Fruit fly (Drosophila melanogaster) whole organism, embryonic: ENCODE results near the gene hkb.

Experiments used
- B-H2 ChIP-seq: fragments of 200-800 bp; sonication (Bioruptor generic); optimal IDR thresholded peaks from 2 replicates; lab custom pipeline; 2018; ENCODE audit warnings: missing biosample characterization, mild to moderate bottlenecking, missing genetic modification characterization
- C15 ChIP-seq: fragments of 200-800 bp; sonication (Bioruptor generic); IDR thresholded peaks from 3 replicates; pipeline ENCODE4 v1.3.6; 2022; ENCODE audit warnings: missing biosample characterization, missing genetic modification characterization
- CG10431 ChIP-seq: fragments of 200-800 bp; sonication (Bioruptor generic); optimal IDR thresholded peaks from 3 replicates; lab custom pipeline; 2018; ENCODE audit warnings: missing biosample characterization, mild to moderate bottlenecking, missing genetic modification characterization
- CG1233 ChIP-seq: fragments of 200-800 bp; sonication (Bioruptor generic); optimal IDR thresholded peaks from 4 replicates; lab custom pipeline; 2018; ENCODE audit warnings: missing biosample characterization, mild to moderate bottlenecking, missing genetic modification characterization
- CG13287 ChIP-seq: fragments of 200-800 bp; sonication (Bioruptor generic); IDR thresholded peaks from 2 replicates; pipeline ENCODE4 v1.3.6; 2022; ENCODE audit warnings: missing biosample characterization, missing genetic modification characterization; ENCODE audit not compliant: partially characterized antibody
- CG15011 ChIP-seq: fragments of 200-800 bp; sonication (Bioruptor generic); optimal IDR thresholded peaks from 3 replicates; lab custom pipeline; 2018; ENCODE audit warnings: missing biosample characterization, mild to moderate bottlenecking, missing genetic modification characterization
- CG17186 ChIP-seq: fragments of 200-800 bp; sonication (Bioruptor generic); optimal IDR thresholded peaks from 3 replicates; lab custom pipeline; 2017; ENCODE audit warnings: missing biosample characterization, missing genetic modification reagents, missing genetic modification characterization
- CG1792 ChIP-seq: fragments of 200-800 bp; sonication (Bioruptor generic); optimal IDR thresholded peaks from 2 replicates; lab custom pipeline; 2016; ENCODE audit warnings: missing biosample characterization, missing genetic modification characterization
- CG1832 ChIP-seq: fragments of 200-800 bp; sonication (Bioruptor generic); optimal IDR thresholded peaks from 2 replicates; lab custom pipeline; 2017; ENCODE audit warnings: missing biosample characterization, mild to moderate bottlenecking, missing genetic modification characterization, inconsistent platforms
- CG30403 ChIP-seq: fragments of 200-800 bp; sonication (Bioruptor generic); optimal IDR thresholded peaks from 3 replicates; lab custom pipeline; 2016; ENCODE audit warnings: missing biosample characterization, missing genetic modification characterization
- CG3065 ChIP-seq: fragments of 200-800 bp; sonication (Bioruptor generic); optimal IDR thresholded peaks from 2 replicates; lab custom pipeline; 2016; ENCODE audit warnings: missing biosample characterization, missing genetic modification characterization
- CG3995 ChIP-seq: fragments of 200-800 bp; sonication (Bioruptor generic); optimal IDR thresholded peaks from 3 replicates; lab custom pipeline; 2016; ENCODE audit warnings: missing biosample characterization, missing genetic modification characterization
- CG4424 ChIP-seq: fragments of 200-800 bp; sonication (Bioruptor generic); optimal IDR thresholded peaks from 3 replicates; lab custom pipeline; 2016; ENCODE audit warnings: missing biosample characterization, missing genetic modification characterization
- CG7556 ChIP-seq: fragments of 200-800 bp; sonication (Bioruptor generic); optimal IDR thresholded peaks from 2 replicates; lab custom pipeline; 2017; ENCODE audit warnings: missing biosample characterization, mild to moderate bottlenecking, missing genetic modification characterization
- CG8944 ChIP-seq: fragments of 200-800 bp; sonication (Bioruptor generic); optimal IDR thresholded peaks from 3 replicates; lab custom pipeline; 2016; ENCODE audit warnings: missing biosample characterization, missing genetic modification characterization
- CkIIα-i1 ChIP-seq: fragments of 200-800 bp; sonication (Bioruptor generic); IDR thresholded peaks from 2 replicates; pipeline ENCODE4 v1.3.6; 2022; ENCODE audit warnings: missing biosample characterization, missing genetic modification characterization
- D19A ChIP-seq: fragments of 200-800 bp; optimal IDR thresholded peaks from 3 replicates; lab custom pipeline; 2019; ENCODE audit warnings: missing biosample characterization, mild to moderate bottlenecking, missing genetic modification characterization, moderate library complexity
- Dad ChIP-seq: fragments of 200-800 bp; sonication (Bioruptor generic); optimal IDR thresholded peaks from 3 replicates; lab custom pipeline; 2016; ENCODE audit warnings: missing biosample characterization, missing genetic modification characterization
- Dek ChIP-seq: fragments of 200-800 bp; sonication (Bioruptor generic); optimal IDR thresholded peaks from 3 replicates; lab custom pipeline; 2019; ENCODE audit warnings: missing biosample characterization, mild to moderate bottlenecking, missing genetic modification characterization, moderate library complexity
- Doc3 ChIP-seq: fragments of 200-800 bp; sonication (Bioruptor generic); IDR thresholded peaks from 3 replicates; pipeline ENCODE4 v1.3.6; 2022; ENCODE audit warnings: missing biosample characterization, missing genetic modification characterization; ENCODE audit not compliant: partially characterized antibody
- Dp ChIP-seq: fragments of 200-800 bp; sonication (Bioruptor generic); optimal IDR thresholded peaks from 2 replicates; lab custom pipeline; 2018; ENCODE audit warnings: missing biosample characterization, mild to moderate bottlenecking, missing genetic modification characterization, moderate library complexity
- E2f2 ChIP-seq: fragments of 200-800 bp; sonication (Bioruptor generic); IDR thresholded peaks from 2 replicates; pipeline ENCODE4 v1.3.6; 2022; ENCODE audit warnings: missing biosample characterization, missing genetic modification characterization
- Ets97D ChIP-seq: fragments of 200-800 bp; sonication (Bioruptor generic); optimal IDR thresholded peaks from 3 replicates; lab custom pipeline; 2016; ENCODE audit warnings: missing biosample characterization, missing genetic modification characterization
- Fer3 ChIP-seq: fragments of 200-800 bp; sonication (Bioruptor generic); optimal IDR thresholded peaks from 2 replicates; lab custom pipeline; 2018; ENCODE audit warnings: missing biosample characterization, mild to moderate bottlenecking, missing genetic modification characterization, moderate library complexity
- HLH54F ChIP-seq: fragments of 200-800 bp; sonication (Bioruptor generic); optimal IDR thresholded peaks from 3 replicates; lab custom pipeline; 2016; ENCODE audit warnings: missing biosample characterization, missing genetic modification characterization
- Hey ChIP-seq: fragments of 200-800 bp; sonication (Bioruptor generic); optimal IDR thresholded peaks from 3 replicates; lab custom pipeline; 2018; ENCODE audit warnings: missing biosample characterization, mild to moderate bottlenecking, missing genetic modification characterization
- HmgD ChIP-seq: fragments of 200-800 bp; sonication (Bioruptor generic); optimal IDR thresholded peaks from 3 replicates; lab custom pipeline; 2016; ENCODE audit warnings: missing biosample characterization, missing genetic modification characterization
- HmgZ ChIP-seq: fragments of 200-800 bp; sonication (Bioruptor generic); optimal IDR thresholded peaks from 2 replicates; lab custom pipeline; 2018; ENCODE audit warnings: missing biosample characterization, mild to moderate bottlenecking, missing genetic modification characterization
- Hr78 ChIP-seq, 2 experiments: fragments of 200-800 bp in 1 of 2; fragments of >200 bp in 1 of 2; sonication (Bioruptor generic) in 1 of 2; optimal IDR thresholded peaks; 2 replicates each; lab custom pipeline; 2017 to 2019; ENCODE audit warnings: missing biosample characterization in 2 of 2, missing genetic modification characterization in 2 of 2, mild to moderate bottlenecking in 1 of 2, moderate library complexity in 1 of 2
- Hsf ChIP-seq: fragments of 200-800 bp; sonication (Bioruptor generic); optimal IDR thresholded peaks from 3 replicates; lab custom pipeline; 2016; ENCODE audit warnings: missing biosample characterization, missing genetic modification characterization
- Med ChIP-seq: fragments of 200-800 bp; sonication (Bioruptor generic); peaks from one replicate; lab custom pipeline; 2016; ENCODE audit warnings: missing biosample characterization, missing genetic modification characterization, mild to moderate bottlenecking, inconsistent platforms, moderate library complexity
- Mrtf ChIP-seq: fragments of 200-800 bp; sonication (Bioruptor generic); IDR thresholded peaks from 3 replicates; pipeline ENCODE4 v1.3.6; 2022; ENCODE audit warnings: missing biosample characterization, missing genetic modification characterization
- NK7.1 ChIP-seq: fragments of 200-800 bp; sonication (Bioruptor generic); optimal IDR thresholded peaks from 3 replicates; lab custom pipeline; 2016; ENCODE audit warnings: missing biosample characterization, missing genetic modification characterization
- Nf-YC ChIP-seq: fragments of 200-800 bp; optimal IDR thresholded peaks from 3 replicates; lab custom pipeline; 2019; ENCODE audit warnings: missing biosample characterization, mild to moderate bottlenecking, missing genetic modification characterization, moderate library complexity
- Oaz ChIP-seq: fragments of 200-800 bp; sonication (Bioruptor generic); IDR thresholded peaks from 2 replicates; pipeline ENCODE4 v1.3.6; 2022; ENCODE audit warnings: missing biosample characterization, missing genetic modification characterization
- Xrp1 ChIP-seq: fragments of 200-800 bp; sonication (Bioruptor generic); IDR thresholded peaks from 2 replicates; pipeline ENCODE4 v1.3.6; 2022; ENCODE audit warnings: missing biosample characterization, missing genetic modification characterization
- bigmax ChIP-seq: fragments of 200-800 bp; sonication (Bioruptor generic); optimal IDR thresholded peaks from 2 replicates; lab custom pipeline; 2018; ENCODE audit warnings: missing biosample characterization, mild to moderate bottlenecking, missing genetic modification characterization
- caup ChIP-seq: fragments of 200-800 bp; sonication (Bioruptor generic); optimal IDR thresholded peaks from 3 replicates; lab custom pipeline; 2017; ENCODE audit warnings: missing biosample characterization, mild to moderate bottlenecking, missing genetic modification characterization, moderate library complexity; ENCODE audit not compliant: severe bottlenecking
- gcm ChIP-seq: fragments of 200-800 bp; sonication (Bioruptor generic); optimal IDR thresholded peaks from 2 replicates; lab custom pipeline; 2019; ENCODE audit warnings: missing biosample characterization, mild to moderate bottlenecking, missing genetic modification characterization, moderate library complexity
- gro ChIP-seq: fragments of 200-800 bp; sonication (Bioruptor generic); optimal IDR thresholded peaks from 2 replicates; lab custom pipeline; 2016; ENCODE audit warnings: missing biosample characterization, missing genetic modification characterization
- insv ChIP-seq, 2 experiments: fragments of 200-800 bp; sonication (Bioruptor generic); optimal IDR thresholded peaks; 3 replicates each; lab custom pipeline; 2016 to 2018; ENCODE audit warnings: missing biosample characterization in 2 of 2, missing genetic modification characterization in 2 of 2
- kay ChIP-seq: fragments of 200-800 bp; sonication (Bioruptor generic); optimal IDR thresholded peaks from 2 replicates; lab custom pipeline; 2016; ENCODE audit warnings: missing biosample characterization, missing genetic modification characterization
- knrl ChIP-seq: fragments of 200-800 bp; sonication (Bioruptor generic); IDR thresholded peaks from 3 replicates; pipeline ENCODE4 v1.3.6; 2022; ENCODE audit warnings: missing biosample characterization, missing genetic modification characterization; ENCODE audit not compliant: partially characterized antibody
- oc ChIP-seq: fragments of 200-800 bp; sonication (Bioruptor generic); optimal IDR thresholded peaks from 2 replicates; lab custom pipeline; 2018; ENCODE audit warnings: missing biosample characterization, mild to moderate bottlenecking, missing genetic modification characterization, moderate library complexity
- odd ChIP-seq: fragments of 200-800 bp; sonication (Bioruptor generic); optimal IDR thresholded peaks from 2 replicates; lab custom pipeline; 2017; ENCODE audit warnings: missing biosample characterization, mild to moderate bottlenecking, missing genetic modification characterization
- phol ChIP-seq: fragments of 200-800 bp; sonication (Bioruptor generic); optimal IDR thresholded peaks from 3 replicates; lab custom pipeline; 2018; ENCODE audit warnings: missing biosample characterization, mild to moderate bottlenecking, missing genetic modification characterization, moderate library complexity
- salm ChIP-seq: fragments of 200-800 bp; sonication (Bioruptor generic); optimal IDR thresholded peaks from 2 replicates; lab custom pipeline; 2018; ENCODE audit warnings: missing biosample characterization, mild to moderate bottlenecking, missing genetic modification characterization
- sens ChIP-seq: fragments of 200-800 bp; sonication (Bioruptor generic); peaks from one replicate; lab custom pipeline; 2016; ENCODE audit warnings: missing biosample characterization, missing genetic modification characterization
- tna ChIP-seq: fragments of 200-800 bp; sonication (Bioruptor generic); IDR thresholded peaks from 2 replicates; pipeline ENCODE4 v1.3.6; 2022; ENCODE audit warnings: missing biosample characterization, missing genetic modification characterization; ENCODE audit not compliant: partially characterized antibody
- tx ChIP-seq: fragments of 200-800 bp; sonication (Bioruptor generic); optimal IDR thresholded peaks from 2 replicates; lab custom pipeline; 2016; ENCODE audit warnings: missing biosample characterization, missing genetic modification characterization
- zfh1 ChIP-seq: fragments of 200-800 bp; sonication (Bioruptor generic); IDR thresholded peaks from 3 replicates; pipeline ENCODE4 v1.3.6; 2022; ENCODE audit warnings: missing biosample characterization, missing genetic modification characterization

Gene hkb

dm6 chr3R:4387490-4387889 lies 41.0 kb upstream of the hkb start, which contains the start of gene tub (continued):
- TF ChIP-seq tna, result no peak
- TF ChIP-seq CG8944 (GFP tag; lab: Kevin White, UChicago), result peak; percentile 22
- no peak for TF ChIP-seq CG15011
- TF ChIP-seq B-H2 (GFP tag; lab: Kevin White, UChicago), result peak; percentile 60
- TF ChIP-seq Hsf (GFP tag; lab: Kevin White, UChicago), result peak; percentile 48
- peak; percentile 36 for TF ChIP-seq kay (GFP tag; lab: Kevin White, UChicago)
- peak; percentile 38 for TF ChIP-seq CG17186 (GFP tag; lab: Kevin White, UChicago)
- TF ChIP-seq HmgZ (tag; lab: Kevin White, UChicago), result peak; percentile 76
- TF ChIP-seq CG3995 (GFP tag; lab: Kevin White, UChicago), result peak; percentile 6
- no peak for TF ChIP-seq Hr78 (GFP tag; optimal IDR thresholded peaks at IDR 0.05; lab: Kevin White, UChicago)
- TF ChIP-seq Xrp1, result peak; percentile 34
- peak; percentile 52; the same call in 1 of the 2 replicates for TF ChIP-seq CG13287 (GFP tag; lab: Robert Waterston, UW)
- TF ChIP-seq CG1233 (GFP tag; lab: Kevin White, UChicago), result no peak
- TF ChIP-seq tx (GFP tag; lab: Kevin White, UChicago), result no peak
- no peak for TF ChIP-seq C15 (GFP tag; lab: Robert Waterston, UW)
- TF ChIP-seq insv (GFP tag; optimal IDR thresholded peaks at IDR 0.05; lab: Kevin White, UChicago), result peak in 1 of 2 experiments; percentile 8
- no peak for TF ChIP-seq Mrtf (GFP tag; lab: Robert Waterston, UW)
- TF ChIP-seq bigmax (GFP tag; lab: Kevin White, UChicago), result no peak
- TF ChIP-seq Ets97D (GFP tag; lab: Kevin White, UChicago), result peak; percentile 66
- TF ChIP-seq caup (GFP tag; lab: Kevin White, UChicago), result peak; percentile 43
- TF ChIP-seq CG30403, result peak; percentile 41
- TF ChIP-seq zfh1 (GFP tag; lab: Robert Waterston, UW), result peak; percentile 66; the same call in 2 of the 3 replicates
- no peak for TF ChIP-seq oc (tag; lab: Kevin White, UChicago)
- peak; percentile 32 for TF ChIP-seq Dp (GFP tag; lab: Kevin White, UChicago)
- no peak for TF ChIP-seq Fer3
- peak; percentile 91 for TF ChIP-seq sens (GFP tag; lab: Kevin White, UChicago)
- peak; percentile 5 for TF ChIP-seq CG3065 (GFP tag; lab: Kevin White, UChicago)
- TF ChIP-seq HLH54F, result peak; percentile 28
- TF ChIP-seq gcm, result no peak
- TF ChIP-seq CG7556 (GFP tag; lab: Kevin White, UChicago), result peak; percentile 6
- peak; percentile 43; the same call in 1 of the 2 replicates for TF ChIP-seq E2f2
- TF ChIP-seq CG1832 (GFP tag; lab: Kevin White, UChicago), result no peak
- peak; percentile 91 for TF ChIP-seq phol (tag; lab: Kevin White, UChicago)
- no peak for TF ChIP-seq CG1792
- peak; percentile 89 for TF ChIP-seq Med (GFP tag; lab: Kevin White, UChicago)
- TF ChIP-seq NK7.1 (GFP tag; lab: Kevin White, UChicago), result peak; percentile 8
- TF ChIP-seq Oaz (GFP tag; lab: Robert Waterston, UW), result no peak
- peak; percentile 40 for TF ChIP-seq odd (GFP tag; lab: Kevin White, UChicago)
- TF ChIP-seq HmgD (GFP tag; lab: Kevin White, UChicago), result peak; percentile 67
- TF ChIP-seq D19A (tag; lab: Kevin White, UChicago), result peak; percentile 40
- TF ChIP-seq Nf-YC (tag; lab: Kevin White, UChicago), result peak; percentile 43
- no peak for TF ChIP-seq Hey (tag; lab: Kevin White, UChicago)
- TF ChIP-seq CG4424 (GFP tag; lab: Kevin White, UChicago), result peak; percentile 34
- TF ChIP-seq Dad (GFP tag; lab: Kevin White, UChicago), result peak; percentile 28
- no peak for TF ChIP-seq salm (tag; lab: Kevin White, UChicago)
- no peak for TF ChIP-seq knrl (GFP tag; lab: Robert Waterston, UW)
- TF ChIP-seq Doc3 (GFP tag; lab: Robert Waterston, UW), result no peak
- peak; percentile 91 for TF ChIP-seq CG10431
- TF ChIP-seq gro, result peak; percentile 31
- no peak for TF ChIP-seq Dek
- TF ChIP-seq CkIIα-i1 (GFP tag; lab: Robert Waterston, UW), result no peak
